Fruit fly (Drosophila melanogaster): ENCODE data around the gene FucT6.

Gene FucT6

DNA sequence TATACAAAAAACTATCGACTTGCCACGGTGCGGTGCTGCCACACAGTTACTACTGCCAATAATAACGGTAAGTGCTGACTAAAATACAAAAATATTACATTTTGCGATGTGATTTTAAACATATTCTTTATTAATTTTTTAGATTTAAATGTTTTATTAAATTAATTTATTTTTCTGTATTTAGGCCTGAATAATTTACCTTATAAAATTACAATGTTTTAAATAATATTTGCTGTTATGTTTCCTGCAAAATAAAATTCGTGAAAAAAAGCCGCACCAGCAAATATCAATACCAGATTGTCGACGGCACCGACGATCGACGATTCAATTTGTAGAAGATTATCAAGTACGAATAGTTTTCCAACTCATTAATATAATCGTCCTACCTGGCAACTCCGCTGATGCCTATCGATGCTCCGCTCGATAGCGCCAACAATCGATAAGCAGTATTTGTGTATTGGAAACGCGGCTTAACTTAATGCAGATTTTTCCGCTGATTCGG lies 31.2 kb downstream of the FucT6 start, which contains the start of the genes Vlet and bif (continued):
- TF ChIP-seq dm (GFP tag; optimal IDR thresholded peaks at IDR 0.05), result no peak
- peak; percentile 33; the same call in 1 of the 3 replicates for TF ChIP-seq CG7963 (GFP tag; IDR thresholded peaks at IDR 0.05; ENCODE audit: partially characterized antibody)
- peak; percentile 54; the same call in 1 of the 2 replicates for TF ChIP-seq inv (GFP tag; IDR thresholded peaks at IDR 0.05; ENCODE audit: partially characterized antibody)
- TF ChIP-seq run (tag; optimal IDR thresholded peaks at IDR 0.05), result no peak
- no peak for TF ChIP-seq ham (GFP tag; IDR thresholded peaks at IDR 0.05)
- 0 out of 2 replicates have a peak, but pooled peaks have one; percentile 52 for TF ChIP-seq vvl (GFP tag; IDR thresholded peaks at IDR 0.05)
- no peak for TF ChIP-seq Deaf1 (tag; optimal IDR thresholded peaks at IDR 0.05)
- TF ChIP-seq ap (GFP tag; IDR thresholded peaks at IDR 0.05), result 0 out of 2 replicates have a peak, but pooled peaks have one; percentile 8
- TF ChIP-seq CG9817 (tag; optimal IDR thresholded peaks at IDR 0.05), result peak; percentile 78
- peak; percentile 9 for TF ChIP-seq CG3407 (GFP tag; optimal IDR thresholded peaks at IDR 0.05)
- no peak for TF ChIP-seq CG17912 (GFP tag; optimal IDR thresholded peaks at IDR 0.05)
- peak; percentile 49 for TF ChIP-seq Antp (GFP tag; optimal IDR thresholded peaks at IDR 0.05)
- TF ChIP-seq CG4617 (GFP tag; optimal IDR thresholded peaks at IDR 0.05; ENCODE audit: borderline replicate concordance), result peak; percentile 23
- no peak for TF ChIP-seq kah (GFP tag; optimal IDR thresholded peaks at IDR 0.05)
- no peak for TF ChIP-seq btn (GFP tag; optimal IDR thresholded peaks at IDR 0.05)
- TF ChIP-seq CG12769 (tag; optimal IDR thresholded peaks at IDR 0.05), result no peak
- TF ChIP-seq CG18011 (GFP tag; optimal IDR thresholded peaks at IDR 0.05), result no peak
- no peak for TF ChIP-seq CG9797 (GFP tag; optimal IDR thresholded peaks at IDR 0.05)
- no peak for TF ChIP-seq CG12236 (GFP tag; optimal IDR thresholded peaks at IDR 0.05)
- TF ChIP-seq bab2 (GFP tag; optimal IDR thresholded peaks at IDR 0.05), result no peak
- peak; percentile 46 for TF ChIP-seq mam (GFP tag; optimal IDR thresholded peaks at IDR 0.05)
- no peak for TF ChIP-seq yki (optimal IDR thresholded peaks at IDR 0.05)
- peak; percentile 20 for TF ChIP-seq Nf-YB (GFP tag; optimal IDR thresholded peaks at IDR 0.05)
- TF ChIP-seq Hr78 (GFP tag; optimal IDR thresholded peaks at IDR 0.05), result no peak
- peak; percentile 24; the same call in 1 of the 3 replicates for TF ChIP-seq CG11695 (GFP tag; IDR thresholded peaks at IDR 0.05)
- peak; percentile 67 for TF ChIP-seq CG32532 (GFP tag; IDR thresholded peaks at IDR 0.05)
- peak in 1 of 2 experiments; percentile 44 for TF ChIP-seq Hr51 (GFP tag; optimal IDR thresholded peaks at IDR 0.05)
- TF ChIP-seq Pdp1 (GFP tag; optimal IDR thresholded peaks at IDR 0.05), result peak in 1 of 2 experiments; percentile 18
- no peak for TF ChIP-seq CG12219 (GFP tag; optimal IDR thresholded peaks at IDR 0.05)
- TF ChIP-seq esg (GFP tag; conservative IDR thresholded peaks at IDR 0.05), result peak; percentile 60
- TF ChIP-seq D (optimal IDR thresholded peaks at IDR 0.05), result no peak
- TF ChIP-seq D (GFP tag; optimal IDR thresholded peaks at IDR 0.05), result peak; percentile 44
- no peak for TF ChIP-seq CG11085 (GFP tag; IDR thresholded peaks at IDR 0.05)
- no peak for TF ChIP-seq CG15479 (GFP tag; optimal IDR thresholded peaks at IDR 0.05)
- no peak for TF ChIP-seq MTF-1 (GFP tag; optimal IDR thresholded peaks at IDR 0.05; ENCODE audit: borderline replicate concordance)
- peak; percentile 62 for TF ChIP-seq zen (tag; optimal IDR thresholded peaks at IDR 0.05)
- TF ChIP-seq abd-A (tag; optimal IDR thresholded peaks at IDR 0.05), result no peak
- TF ChIP-seq CG3995 (GFP tag; optimal IDR thresholded peaks at IDR 0.05), result peak; percentile 18
- no peak for TF ChIP-seq grn (GFP tag; optimal IDR thresholded peaks at IDR 0.05)
- TF ChIP-seq bowl (GFP tag; IDR thresholded peaks at IDR 0.05), result no peak
- no peak for TF ChIP-seq MESR4 (GFP tag; optimal IDR thresholded peaks at IDR 0.05)
- TF ChIP-seq CG4282 (GFP tag; optimal IDR thresholded peaks at IDR 0.05), result no peak
- peak; percentile 45 for TF ChIP-seq al (GFP tag; IDR thresholded peaks at IDR 0.05)
- peak; percentile 68 for TF ChIP-seq Opbp (GFP tag; IDR thresholded peaks at IDR 0.05; ENCODE audit: partially characterized antibody)
- TF ChIP-seq Kr (GFP tag; optimal IDR thresholded peaks at IDR 0.05), result no peak
- TF ChIP-seq dmrt99B (tag; optimal IDR thresholded peaks at IDR 0.05), result peak; percentile 61
- no peak for TF ChIP-seq CG1024 (GFP tag; IDR thresholded peaks at IDR 0.05)
- no peak for TF ChIP-seq CG1603 (tag; optimal IDR thresholded peaks at IDR 0.05)
- peak; percentile 52 for TF ChIP-seq fd96Cb (tag; optimal IDR thresholded peaks at IDR 0.05)
- TF ChIP-seq CG33557 (GFP tag; optimal IDR thresholded peaks at IDR 0.05), result peak; percentile 26

Data from whole organism, embryonic.